Fruit fly (Drosophila melanogaster): ENCODE results near the gene CG31266.

The CG31266 gene

dm6 chr3R:17149080-17149746 lies 16.8 kb downstream of the CG31266 start, which contains the start of the genes m-cup and Det (continued):
- TF ChIP-seq pan (optimal IDR thresholded peaks at IDR 0.05) = no peak
- peak in 1 of 2 experiments; percentile 33 for TF ChIP-seq pan (GFP tag; optimal IDR thresholded peaks at IDR 0.05 in 1 of 2, IDR thresholded peaks at IDR 0.05 in 1 of 2)
- TF ChIP-seq ERR (GFP tag; optimal IDR thresholded peaks at IDR 0.05) = no peak
- no peak for TF ChIP-seq Antp (GFP tag; optimal IDR thresholded peaks at IDR 0.05)
- no peak for TF ChIP-seq CG10979 (tag; optimal IDR thresholded peaks at IDR 0.05)
- no peak for TF ChIP-seq Usf (GFP tag; optimal IDR thresholded peaks at IDR 0.05)
- no peak for TF ChIP-seq ham (GFP tag; IDR thresholded peaks at IDR 0.05)
- no peak for TF ChIP-seq CG4707 (GFP tag; optimal IDR thresholded peaks at IDR 0.05)
- peak; percentile 18 for TF ChIP-seq gfzf (GFP tag; optimal IDR thresholded peaks at IDR 0.05)
- peak; percentile 80 for TF ChIP-seq knrl (GFP tag; IDR thresholded peaks at IDR 0.05; ENCODE audit: partially characterized antibody)
- no peak for TF ChIP-seq Stat92E (GFP tag; optimal IDR thresholded peaks at IDR 0.05)
- no peak for TF ChIP-seq gcm (GFP tag; optimal IDR thresholded peaks at IDR 0.05)
- no peak for TF ChIP-seq CG11398 (GFP tag; optimal IDR thresholded peaks at IDR 0.05)
- TF ChIP-seq zf30C (GFP tag; optimal IDR thresholded peaks at IDR 0.05) = peak; percentile 44
- no peak for TF ChIP-seq Optix (GFP tag; IDR thresholded peaks at IDR 0.05)
- peak; percentile 29 for TF ChIP-seq Fer1 (GFP tag; optimal IDR thresholded peaks at IDR 0.05)
- no peak for TF ChIP-seq CG12219 (GFP tag; optimal IDR thresholded peaks at IDR 0.05)
- TF ChIP-seq CG8290 (GFP tag; optimal IDR thresholded peaks at IDR 0.05) = no peak
- TF ChIP-seq CG8290 (tag; optimal IDR thresholded peaks at IDR 0.05) = no peak
- no peak for TF ChIP-seq ttk (GFP tag; IDR thresholded peaks at IDR 0.05)
- no peak for TF ChIP-seq Atf-2 (GFP tag; optimal IDR thresholded peaks at IDR 0.05)
- TF ChIP-seq ranshi (GFP tag; IDR thresholded peaks at IDR 0.05) = no peak
- TF ChIP-seq Myb (GFP tag; optimal IDR thresholded peaks at IDR 0.05) = peak; percentile 42
- TF ChIP-seq CG4424 (GFP tag; optimal IDR thresholded peaks at IDR 0.05) = peak; percentile 8
- no peak for TF ChIP-seq HmgD (GFP tag; optimal IDR thresholded peaks at IDR 0.05)
- no peak for TF ChIP-seq Ada2b (GFP tag; IDR thresholded peaks at IDR 0.05)
- TF ChIP-seq eyg (GFP tag; optimal IDR thresholded peaks at IDR 0.05) = no peak
- TF ChIP-seq trem (tag; optimal IDR thresholded peaks at IDR 0.05) = peak; percentile 71
- TF ChIP-seq CG3847 (GFP tag; IDR thresholded peaks at IDR 0.05) = peak; percentile 49; the same call in 1 of the 2 replicates
- no peak for TF ChIP-seq Elba2 (GFP tag; optimal IDR thresholded peaks at IDR 0.05)
- TF ChIP-seq CkIIα-i1 (GFP tag; IDR thresholded peaks at IDR 0.05) = no peak
- no peak for TF ChIP-seq br (optimal IDR thresholded peaks at IDR 0.05)
- TF ChIP-seq CG18476 (GFP tag; optimal IDR thresholded peaks at IDR 0.05) = no peak
- no peak for TF ChIP-seq slou (GFP tag; optimal IDR thresholded peaks at IDR 0.05)
- no peak for TF ChIP-seq CG8089 (GFP tag; optimal IDR thresholded peaks at IDR 0.05)
- TF ChIP-seq corto (GFP tag; optimal IDR thresholded peaks at IDR 0.05) = no peak
- no peak for TF ChIP-seq CG6689 (GFP tag; IDR thresholded peaks at IDR 0.05)
- no peak for TF ChIP-seq CrebB (tag; optimal IDR thresholded peaks at IDR 0.05)
- no peak for TF ChIP-seq CG4360 (GFP tag; IDR thresholded peaks at IDR 0.05)
- TF ChIP-seq CG13624 (GFP tag; optimal IDR thresholded peaks at IDR 0.05) = no peak
- TF ChIP-seq kah (GFP tag; optimal IDR thresholded peaks at IDR 0.05) = no peak
- no peak for TF ChIP-seq CG30020 (tag; optimal IDR thresholded peaks at IDR 0.05)
- TF ChIP-seq Gug (GFP tag; IDR thresholded peaks at IDR 0.05) = no peak
- TF ChIP-seq chif (GFP tag; optimal IDR thresholded peaks at IDR 0.05) = peak in 1 of 2 experiments; percentile 27
- peak; percentile 2 for TF ChIP-seq CG30403 (GFP tag; optimal IDR thresholded peaks at IDR 0.05)
- TF ChIP-seq CG11696 (GFP tag; IDR thresholded peaks at IDR 0.05) = no peak
- peak; percentile 87 for TF ChIP-seq Sin3A (optimal IDR thresholded peaks at IDR 0.05)
- peak; percentile 24 for TF ChIP-seq CG10543 (GFP tag; optimal IDR thresholded peaks at IDR 0.05)
- TF ChIP-seq CG6765 (GFP tag; optimal IDR thresholded peaks at IDR 0.05) = no peak
- no peak for TF ChIP-seq Atf6 (GFP tag; IDR thresholded peaks at IDR 0.05)
- TF ChIP-seq Sox100B (GFP tag; optimal IDR thresholded peaks at IDR 0.05) = no peak
- no peak for TF ChIP-seq NfI (GFP tag; optimal IDR thresholded peaks at IDR 0.05)
